Fruit fly (Drosophila melanogaster): ENCODE data around the gene Phb1.

DNA sequence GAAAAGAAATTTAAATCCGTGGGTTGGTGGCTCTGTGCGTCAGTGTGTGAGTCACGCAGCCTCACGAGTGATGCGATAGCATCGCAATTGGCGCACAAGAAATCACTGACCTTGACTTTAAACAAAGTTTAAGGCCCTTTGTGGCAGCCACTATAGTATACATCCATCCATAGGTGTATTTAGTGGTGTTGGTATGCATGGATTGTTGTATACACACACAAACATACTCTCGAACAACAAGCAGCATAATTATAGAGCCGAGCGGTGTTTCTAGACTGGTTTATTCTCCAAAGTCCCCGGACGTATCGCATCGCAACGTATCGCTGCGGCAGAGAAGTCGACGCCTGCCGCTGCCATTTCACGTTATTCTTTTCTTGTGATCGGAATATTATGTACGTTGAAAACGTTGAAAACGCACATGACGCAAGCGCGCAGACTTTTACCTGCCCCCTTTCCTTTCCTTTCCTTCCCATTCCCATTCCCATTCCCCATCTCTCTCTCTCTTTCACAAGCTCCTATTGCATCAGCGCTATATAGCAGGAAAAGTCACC is 33.1 kb upstream of the Phb1 start:
- no peak for TF ChIP-seq CG8478 (optimal IDR thresholded peaks at IDR 0.05)
- TF ChIP-seq EcR (GFP tag; optimal IDR thresholded peaks at IDR 0.05): peak in 1 of 2 experiments; percentile 81
- TF ChIP-seq pan (optimal IDR thresholded peaks at IDR 0.05): no peak
- no peak for TF ChIP-seq Dll (optimal IDR thresholded peaks at IDR 0.05)
